Fruit fly (Drosophila melanogaster) whole organism, embryonic: ENCODE results near the gene CG4218.
A peak's percentile ranks its signal among the peaks of the same experiment; 100 is the strongest.

Experiments used
- Adf1 ChIP-seq: fragments of 200-800 bp; sonication (Bioruptor generic); IDR thresholded peaks from 2 replicates; pipeline ENCODE4 v1.3.6; 2022; ENCODE audit warnings: missing biosample characterization, missing genetic modification characterization
- Awh ChIP-seq: fragments of 200-800 bp; sonication (Bioruptor generic); IDR thresholded peaks from 2 replicates; pipeline ENCODE4, ENCODE4 v1.3.6; 2022; ENCODE audit warnings: missing biosample characterization, missing genetic modification characterization
- C15 ChIP-seq: fragments of 200-800 bp; sonication (Bioruptor generic); IDR thresholded peaks from 3 replicates; pipeline ENCODE4 v1.3.6; 2022; ENCODE audit warnings: missing biosample characterization, missing genetic modification characterization
- CG10462 ChIP-seq: fragments of 200-800 bp; sonication (Bioruptor generic); optimal IDR thresholded peaks from 2 replicates; lab custom pipeline; 2016; ENCODE audit warnings: missing biosample characterization, missing genetic modification characterization
- CG10565 ChIP-seq: fragments of 200-800 bp; sonication (Bioruptor generic); optimal IDR thresholded peaks from 3 replicates; lab custom pipeline; 2016; ENCODE audit warnings: missing biosample characterization, mild to moderate bottlenecking, missing genetic modification characterization
- CG11093 ChIP-seq: fragments of 200-800 bp; sonication (Bioruptor generic); IDR thresholded peaks from 3 replicates; pipeline ENCODE4 v1.3.6; 2022; ENCODE audit warnings: missing biosample characterization, missing genetic modification characterization
- CG16779 ChIP-seq: fragments of 200-800 bp; sonication (Bioruptor generic); IDR thresholded peaks from 2 replicates; pipeline ENCODE4 v1.3.6; 2022; ENCODE audit warnings: missing biosample characterization, missing genetic modification characterization
- CG17186 ChIP-seq: fragments of 200-800 bp; sonication (Bioruptor generic); optimal IDR thresholded peaks from 3 replicates; lab custom pipeline; 2017; ENCODE audit warnings: missing biosample characterization, missing genetic modification reagents, missing genetic modification characterization
- CG17361 ChIP-seq: fragments of 200-800 bp; sonication (Bioruptor generic); IDR thresholded peaks from 3 replicates; pipeline ENCODE4 v1.3.6; 2022; ENCODE audit warnings: missing biosample characterization, missing genetic modification characterization
- CG17912 ChIP-seq: fragments of 200-800 bp; sonication (Bioruptor generic); optimal IDR thresholded peaks from 2 replicates; lab custom pipeline; 2018; ENCODE audit warnings: missing biosample characterization, mild to moderate bottlenecking, missing genetic modification characterization
- CG31388 ChIP-seq: fragments of 200-800 bp; sonication (Bioruptor generic); optimal IDR thresholded peaks from 2 replicates; lab custom pipeline; 2016; ENCODE audit warnings: missing biosample characterization, missing genetic modification characterization
- CG3407 ChIP-seq: fragments of 200-800 bp; sonication (Bioruptor generic); optimal IDR thresholded peaks from 2 replicates; lab custom pipeline; 2018; ENCODE audit warnings: missing biosample characterization, mild to moderate bottlenecking, missing genetic modification characterization
- CG34224 ChIP-seq: fragments of 200-800 bp; sonication (Bioruptor generic); IDR thresholded peaks from 3 replicates; pipeline ENCODE4 v1.3.6; 2022; ENCODE audit warnings: missing biosample characterization, missing genetic modification characterization; ENCODE audit not compliant: partially characterized antibody
- CG3726 ChIP-seq: fragments of 200-800 bp; sonication (Bioruptor generic); IDR thresholded peaks from 3 replicates; pipeline ENCODE4, ENCODE4 v1.3.6; 2022; ENCODE audit warnings: missing biosample characterization, missing genetic modification characterization
- CG4617 ChIP-seq: fragments of 200-800 bp; sonication (Bioruptor generic); optimal IDR thresholded peaks from 3 replicates; lab custom pipeline; 2016; ENCODE audit warnings: missing biosample characterization, missing genetic modification characterization, borderline replicate concordance
- CG4730 ChIP-seq: fragments of 200-800 bp; sonication (Bioruptor generic); IDR thresholded peaks from 2 replicates; pipeline ENCODE4 v1.3.6; 2022; ENCODE audit warnings: missing biosample characterization, missing genetic modification characterization
- CG8359 ChIP-seq: fragments of 200-800 bp; sonication (Bioruptor generic); optimal IDR thresholded peaks from 2 replicates; lab custom pipeline; 2017; ENCODE audit warnings: missing biosample characterization, mild to moderate bottlenecking, missing genetic modification characterization, borderline replicate concordance
- CG8388 ChIP-seq: fragments of 200-800 bp; sonication (Bioruptor generic); optimal IDR thresholded peaks from 2 replicates; lab custom pipeline; 2019; ENCODE audit warnings: missing biosample characterization, mild to moderate bottlenecking, missing genetic modification characterization, moderate library complexity
- CTCF ChIP-seq: fragments of 200-800 bp; sonication (Bioruptor generic); optimal IDR thresholded peaks from 2 replicates; lab custom pipeline; 2017; ENCODE audit warnings: missing biosample characterization, mild to moderate bottlenecking, missing genetic modification characterization, moderate library complexity
- HLHmδ ChIP-seq: fragments of 200-800 bp; sonication (Bioruptor generic); optimal IDR thresholded peaks from 2 replicates; lab custom pipeline; 2018; ENCODE audit warnings: missing biosample characterization, mild to moderate bottlenecking, missing genetic modification characterization, moderate library complexity
- HmgZ ChIP-seq: fragments of 200-800 bp; sonication (Bioruptor generic); optimal IDR thresholded peaks from 2 replicates; lab custom pipeline; 2018; ENCODE audit warnings: missing biosample characterization, mild to moderate bottlenecking, missing genetic modification characterization
- Hmr ChIP-seq: fragments of 200-800 bp; sonication (Bioruptor generic); optimal IDR thresholded peaks from 3 replicates; lab custom pipeline; 2017; ENCODE audit warnings: mild to moderate bottlenecking, missing biosample characterization, missing genetic modification reagents, missing genetic modification characterization
- Hmx ChIP-seq: fragments of 200-800 bp; sonication (Bioruptor generic); optimal IDR thresholded peaks from 2 replicates; lab custom pipeline; 2016; ENCODE audit warnings: missing biosample characterization, missing genetic modification characterization
- Pdp1 ChIP-seq, 2 experiments: fragments of 200-800 bp; sonication (Bioruptor generic); optimal IDR thresholded peaks; 3 replicates each; lab custom pipeline; 2016; ENCODE audit warnings: missing biosample characterization in 2 of 2, missing genetic modification characterization in 2 of 2, mild to moderate bottlenecking in 1 of 2, moderate library complexity in 1 of 2
- Poxn ChIP-seq: fragments of 200-800 bp; sonication (Bioruptor generic); IDR thresholded peaks from 2 replicates; pipeline ENCODE4 v1.3.6; 2022; ENCODE audit warnings: missing biosample characterization, missing genetic modification characterization
- Rx ChIP-seq: fragments of 200-800 bp; sonication (Bioruptor generic); IDR thresholded peaks from 2 replicates; pipeline ENCODE4 v1.3.6; 2022; ENCODE audit warnings: missing biosample characterization, missing genetic modification characterization
- ac ChIP-seq: fragments of 200-800 bp; sonication (Bioruptor generic); optimal IDR thresholded peaks from 3 replicates; lab custom pipeline; 2017; ENCODE audit warnings: missing biosample characterization, mild to moderate bottlenecking, missing genetic modification characterization
- ato ChIP-seq: fragments of 200-800 bp; sonication (Bioruptor generic); IDR thresholded peaks from 2 replicates; pipeline ENCODE4 v1.3.6; 2022; ENCODE audit warnings: missing biosample characterization, missing genetic modification characterization; ENCODE audit not compliant: partially characterized antibody
- chinmo ChIP-seq: fragments of 200-800 bp; sonication (Bioruptor generic); IDR thresholded peaks from 4 replicates; pipeline ENCODE4 v1.3.6; 2022; ENCODE audit warnings: missing biosample characterization, missing genetic modification characterization; ENCODE audit not compliant: partially characterized antibody
- da ChIP-seq: fragments of 200-800 bp; sonication (Bioruptor generic); optimal IDR thresholded peaks from 2 replicates; lab custom pipeline; 2016; ENCODE audit warnings: missing biosample characterization, missing genetic modification characterization
- dimm ChIP-seq: fragments of 200-800 bp; sonication (Bioruptor generic); IDR thresholded peaks from 2 replicates; pipeline ENCODE4 v1.3.6; 2022; ENCODE audit warnings: missing biosample characterization, missing genetic modification characterization
- ftz-f1 ChIP-seq: fragments of 200-800 bp; sonication (Bioruptor generic); optimal IDR thresholded peaks from 2 replicates; lab custom pipeline; 2016; ENCODE audit warnings: missing biosample characterization, missing genetic modification characterization
- gcm2 ChIP-seq: fragments of 200-800 bp; sonication (Bioruptor generic); optimal IDR thresholded peaks from 2 replicates; lab custom pipeline; 2016; ENCODE audit warnings: missing biosample characterization, missing genetic modification characterization
- grn ChIP-seq: fragments of 200-800 bp; sonication (Bioruptor generic); optimal IDR thresholded peaks from 3 replicates; lab custom pipeline; 2017; ENCODE audit warnings: missing biosample characterization, missing genetic modification characterization
- jing ChIP-seq: fragments of 200-800 bp; sonication (Bioruptor generic); optimal IDR thresholded peaks from 2 replicates; lab custom pipeline; 2018; ENCODE audit warnings: missing biosample characterization, mild to moderate bottlenecking, missing genetic modification characterization
- lbe ChIP-seq: fragments of 200-800 bp; sonication (Bioruptor generic); optimal IDR thresholded peaks from 2 replicates; lab custom pipeline; 2016; ENCODE audit warnings: missing biosample characterization, mild to moderate bottlenecking, missing genetic modification characterization
- nau ChIP-seq: fragments of 200-800 bp; sonication (Bioruptor generic); optimal IDR thresholded peaks from 3 replicates; lab custom pipeline; 2017; ENCODE audit warnings: missing biosample characterization, mild to moderate bottlenecking, missing genetic modification characterization, missing genetic modification reagents
- pan ChIP-seq, 4 experiments: fragments of >200 bp in 3 of 4; fragments of 200-800 bp in 1 of 4; sonication (Bioruptor generic) in 1 of 4; optimal IDR thresholded peaks in 3 of 4; IDR thresholded peaks in 1 of 4; 2 replicates each; pipeline versions ENCODE4 v1.3.6 to Lab custom; 2017 to 2022; ENCODE audit warnings: missing biosample characterization in 2 of 4, missing genetic modification characterization in 2 of 4, mixed read lengths in 1 of 4
- prd ChIP-seq, 3 experiments: fragments of >200 bp in 2 of 3; fragments of 200-800 bp in 1 of 3; sonication (Bioruptor generic) in 1 of 3; optimal IDR thresholded peaks in 2 of 3; IDR thresholded peaks in 1 of 3; 2 replicates in 2 of 3; 3 replicates in 1 of 3; pipeline versions ENCODE4 v1.3.6 to Lab custom; 2017 to 2022; ENCODE audit warnings: missing biosample characterization in 1 of 3, missing genetic modification characterization in 1 of 3
- salm ChIP-seq: fragments of 200-800 bp; sonication (Bioruptor generic); optimal IDR thresholded peaks from 2 replicates; lab custom pipeline; 2018; ENCODE audit warnings: missing biosample characterization, mild to moderate bottlenecking, missing genetic modification characterization
- sc ChIP-seq, 3 experiments: fragments of >200 bp in 2 of 3; fragments of 200-800 bp in 1 of 3; sonication (Bioruptor generic) in 1 of 3; optimal IDR thresholded peaks; 2 replicates in 2 of 3; 3 replicates in 1 of 3; lab custom pipeline; 2017; ENCODE audit warnings: mild to moderate bottlenecking in 1 of 3, missing biosample characterization in 1 of 3, missing genetic modification characterization in 1 of 3, missing genetic modification reagents in 1 of 3
- sd ChIP-seq: fragments of 200-800 bp; sonication (Bioruptor generic); optimal IDR thresholded peaks from 3 replicates; lab custom pipeline; 2018; ENCODE audit warnings: missing biosample characterization, mild to moderate bottlenecking, missing genetic modification characterization, moderate library complexity
- sens ChIP-seq: fragments of 200-800 bp; sonication (Bioruptor generic); peaks from one replicate; lab custom pipeline; 2016; ENCODE audit warnings: missing biosample characterization, missing genetic modification characterization
- sim ChIP-seq: fragments of 200-800 bp; sonication (Bioruptor generic); IDR thresholded peaks from 2 replicates; pipeline ENCODE4 v1.3.6; 2022; ENCODE audit warnings: missing biosample characterization, missing genetic modification characterization
- tap ChIP-seq: fragments of 200-800 bp; optimal IDR thresholded peaks from 3 replicates; lab custom pipeline; 2019; ENCODE audit warnings: missing biosample characterization, mild to moderate bottlenecking, missing genetic modification characterization, moderate library complexity
- toy ChIP-seq: fragments of 200-800 bp; sonication (Bioruptor generic); IDR thresholded peaks from 2 replicates; pipeline ENCODE4 v1.3.6; 2022; ENCODE audit warnings: missing biosample characterization, missing genetic modification characterization
- tup ChIP-seq: fragments of 200-800 bp; sonication (Bioruptor generic); optimal IDR thresholded peaks from 2 replicates; lab custom pipeline; 2016; ENCODE audit warnings: missing biosample characterization, mild to moderate bottlenecking, missing genetic modification characterization, moderate library complexity
- unc-4 ChIP-seq: fragments of 200-800 bp; sonication (Bioruptor generic); IDR thresholded peaks from 2 replicates; pipeline ENCODE4 v1.3.6; 2022; ENCODE audit warnings: missing biosample characterization, missing genetic modification characterization; ENCODE audit not compliant: partially characterized antibody
- z ChIP-seq: fragments of 200-800 bp; sonication (Bioruptor generic); IDR thresholded peaks from 3 replicates; pipeline ENCODE4 v1.3.6; 2022; ENCODE audit warnings: missing biosample characterization, missing genetic modification characterization

Gene CG4218

dm6 chr2L:14536730-14537427 is 12.0 kb downstream of the CG4218 start (continued):
- TF ChIP-seq CG8388 (no peak), gcm2 (GFP tag; lab: Kevin White, UChicago) (no peak), jing (no peak), ac (GFP tag; lab: Kevin White, UChicago) (no peak), chinmo (GFP tag; lab: Robert Waterston, UW) (0 out of 4 replicates have a peak, but pooled peaks have one; percentile 71), sc (optimal IDR thresholded peaks at IDR 0.05; lab: Kevin White, UChicago) (no peak), sc (GFP tag; optimal IDR thresholded peaks at IDR 0.05; lab: Kevin White, UChicago) (no peak), HmgZ (no peak), Hmr (GFP tag; lab: Kevin White, UChicago) (no peak), CTCF (GFP tag; lab: Kevin White, UChicago) (no peak), lbe (GFP tag; lab: Kevin White, UChicago) (no peak), HLHmδ (GFP tag; lab: Kevin White, UChicago) (no peak), CG4617 (GFP tag; lab: Kevin White, UChicago) (no peak), tup (no peak), dimm (no peak), Adf1 (no peak), Hmx (no peak), pan (optimal IDR thresholded peaks at IDR 0.05; lab: Kevin White, UChicago) (no peak), pan (GFP tag; optimal IDR thresholded peaks at IDR 0.05 in 1 of 2, IDR thresholded peaks at IDR 0.05 in 1 of 2) (peak in 1 of 2 experiments; percentile 48), ato (GFP tag; lab: Robert Waterston, UW) (no peak), CG17186 (GFP tag; lab: Kevin White, UChicago) (no peak), Rx (GFP tag; lab: Robert Waterston, UW) (no peak), CG11093 (GFP tag; lab: Robert Waterston, UW) (no peak), toy (GFP tag; lab: Robert Waterston, UW) (no peak), grn (GFP tag; lab: Kevin White, UChicago) (no peak), CG8359 (GFP tag; lab: Kevin White, UChicago) (no peak), salm (tag; lab: Kevin White, UChicago) (no peak), CG17912 (GFP tag; lab: Kevin White, UChicago) (no peak), C15 (GFP tag; lab: Robert Waterston, UW) (no peak), CG34224 (GFP tag; lab: Robert Waterston, UW) (no peak), CG3726 (no peak), CG3407 (GFP tag; lab: Kevin White, UChicago) (no peak), sim (GFP tag; lab: Robert Waterston, UW) (no peak), sd (peak; percentile 71), prd (optimal IDR thresholded peaks at IDR 0.05; lab: Kevin White, UChicago) (no peak), prd (GFP tag; IDR thresholded peaks at IDR 0.05; lab: Robert Waterston, UW) (no peak), sens (GFP tag; lab: Kevin White, UChicago) (peak; percentile 78), unc-4 (no peak), CG16779 (GFP tag; lab: Robert Waterston, UW) (0 out of 2 replicates have a peak, but pooled peaks have one; percentile 33), ftz-f1 (no peak), da (GFP tag; lab: Kevin White, UChicago) (no peak), z (GFP tag; lab: Robert Waterston, UW) (no peak), tap (no peak), CG10565 (GFP tag; lab: Kevin White, UChicago) (no peak), CG17361 (no peak), CG31388 (no peak), Poxn (GFP tag; lab: Robert Waterston, UW) (no peak), Pdp1 (GFP tag; optimal IDR thresholded peaks at IDR 0.05; lab: Kevin White, UChicago) (no peak), Awh (peak; percentile 71), CG4730 (GFP tag; lab: Robert Waterston, UW) (no peak), nau (GFP tag; lab: Kevin White, UChicago) (peak; percentile 24), CG10462 (GFP tag; lab: Kevin White, UChicago) (no peak)
